Fruit fly (Drosophila melanogaster): Measurements from ENCODE around the gene CG9515.

DNA sequence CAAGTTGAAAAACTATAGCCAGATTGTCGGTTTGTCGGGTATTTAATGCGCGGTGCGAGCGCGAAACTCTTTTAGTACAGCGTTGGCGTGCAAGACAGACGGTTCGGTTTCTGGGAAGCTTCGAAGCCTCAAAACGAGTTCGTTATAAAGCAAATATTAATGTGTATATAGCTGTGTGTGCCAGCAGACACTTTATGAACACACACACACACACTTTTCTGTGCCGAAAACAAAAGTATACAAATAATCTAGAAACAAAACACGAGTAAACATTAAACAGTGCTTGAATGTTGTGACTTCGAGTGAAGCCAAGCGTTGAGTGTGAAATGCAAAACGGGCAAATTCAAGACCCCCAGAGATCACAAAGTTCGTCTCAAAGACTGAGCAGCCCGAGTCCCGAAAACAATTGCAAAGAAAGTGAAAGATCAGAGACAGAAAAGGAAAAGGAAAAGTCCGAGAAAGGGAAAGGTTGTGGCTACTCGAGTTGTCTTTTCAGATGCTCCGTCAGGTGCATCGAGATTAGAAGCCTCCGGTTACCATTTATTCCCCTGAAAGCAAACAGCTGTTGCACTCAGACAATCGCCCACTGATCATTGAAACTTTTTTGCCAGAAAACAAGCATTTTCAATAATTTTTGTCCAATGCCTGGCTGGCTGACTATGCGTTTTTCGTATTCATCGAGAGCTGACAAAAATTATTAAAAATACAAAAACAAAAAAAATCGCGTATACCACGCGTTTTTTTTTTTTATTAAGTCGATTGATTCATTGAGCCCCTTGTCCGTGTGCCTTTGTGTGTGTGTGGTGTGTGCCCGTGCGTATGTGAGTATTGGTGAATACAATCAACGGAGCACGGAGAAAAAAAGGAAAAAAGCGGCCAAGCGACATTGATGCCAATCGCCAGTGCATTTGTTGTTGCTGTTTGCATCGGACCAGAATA is 44.1 kb downstream of the CG9515 start, which contains the start of gene CG34398:
- TF ChIP-seq bab1 (GFP tag; optimal IDR thresholded peaks at IDR 0.05) (no peak), cnc (optimal IDR thresholded peaks at IDR 0.05) (no peak), cic (GFP tag; optimal IDR thresholded peaks at IDR 0.05) (no peak), CG7101 (tag; optimal IDR thresholded peaks at IDR 0.05) (no peak), ovo (GFP tag; optimal IDR thresholded peaks at IDR 0.05) (no peak), tj (GFP tag; optimal IDR thresholded peaks at IDR 0.05) (no peak), CG14711 (tag; optimal IDR thresholded peaks at IDR 0.05) (no peak), pad (GFP tag; optimal IDR thresholded peaks at IDR 0.05) (no peak), Mnt (GFP tag; optimal IDR thresholded peaks at IDR 0.05) (no peak)

Measured in whole organism, adult.